Worm (Caenorhabditis elegans): ENCODE measurements around the gene elof-1.

The elof-1 gene

ce11 chrII:14357936-14358416 lies 8.4 kb downstream of the elof-1 start, which contains the start of the genes agl-1 and pfs-2 (continued):
- peak; percentile 20 for TF ChIP-seq ZK185.1 (tag; optimal IDR thresholded peaks at IDR 0.05; ENCODE audit: poor library complexity, severe bottlenecking)
- TF ChIP-seq madf-6 (GFP tag; IDR thresholded peaks at IDR 0.05), result peak; percentile 50
- TF ChIP-seq ztf-28 (GFP tag; IDR thresholded peaks at IDR 0.05), result no peak
- TF ChIP-seq zim-3 (tag; optimal IDR thresholded peaks at IDR 0.05), result no peak
- TF ChIP-seq lin-40 (tag; optimal IDR thresholded peaks at IDR 0.05), result peak; percentile 54
- no peak for TF ChIP-seq hsf-1 (GFP tag; IDR thresholded peaks at IDR 0.05)
- no peak for TF ChIP-seq cebp-2 (GFP tag; IDR thresholded peaks at IDR 0.05)
- no peak for TF ChIP-seq repo-1 (tag; optimal IDR thresholded peaks at IDR 0.05)
- no peak for TF ChIP-seq egl-18 (GFP tag; IDR thresholded peaks at IDR 0.05)
- no peak for TF ChIP-seq tbp1 (GFP tag; optimal IDR thresholded peaks at IDR 0.05)
- no peak for TF ChIP-seq nhr-120 (GFP tag; IDR thresholded peaks at IDR 0.05)
- TF ChIP-seq lir-1 (GFP tag; conservative IDR thresholded peaks at IDR 0.05), result no peak
- no peak for TF ChIP-seq hlh-12 (tag; optimal IDR thresholded peaks at IDR 0.05)
- TF ChIP-seq nhr-179 (tag; optimal IDR thresholded peaks at IDR 0.05), result no peak
- TF ChIP-seq rec-8 (tag; optimal IDR thresholded peaks at IDR 0.05), result no peak
- TF ChIP-seq F52B5.7 (tag; optimal IDR thresholded peaks at IDR 0.05), result no peak
- TF ChIP-seq dox-1 (GFP tag; IDR thresholded peaks at IDR 0.05), result peak; percentile 35; the same call in 1 of the 2 replicates
- peak; percentile 78 for TF ChIP-seq lin-54 (GFP tag; optimal IDR thresholded peaks at IDR 0.05)
- no peak for TF ChIP-seq athp-1 (tag; optimal IDR thresholded peaks at IDR 0.05)
- TF ChIP-seq cebp-1 (GFP tag; IDR thresholded peaks at IDR 0.05), result no peak
- TF ChIP-seq cebp-1 (tag; optimal IDR thresholded peaks at IDR 0.05), result peak; percentile 68
- TF ChIP-seq somi-1 (GFP tag; optimal IDR thresholded peaks at IDR 0.05), result no peak
- no peak for TF ChIP-seq chd-7 (tag; optimal IDR thresholded peaks at IDR 0.05)
- TF ChIP-seq bed-2 (GFP tag; IDR thresholded peaks at IDR 0.05), result no peak
- no peak for TF ChIP-seq T07F8.4 (tag; optimal IDR thresholded peaks at IDR 0.05)
- TF ChIP-seq nhr-80 (tag; optimal IDR thresholded peaks at IDR 0.05), result peak; percentile 5
- peak; percentile 29 for TF ChIP-seq K12H6.12 (tag; optimal IDR thresholded peaks at IDR 0.05)
- TF ChIP-seq sdz-38 (tag; optimal IDR thresholded peaks at IDR 0.05), result no peak
- peak; percentile 94 for TF ChIP-seq attf-5 (GFP tag; optimal IDR thresholded peaks at IDR 0.05)
- no peak for TF ChIP-seq ccch-3 (GFP tag; optimal IDR thresholded peaks at IDR 0.05)
- no peak for TF ChIP-seq lin-26 (GFP tag; IDR thresholded peaks at IDR 0.05)
- TF ChIP-seq ztf-25 (GFP tag; IDR thresholded peaks at IDR 0.05), result no peak
- no peak for TF ChIP-seq Y95B8A.8 (GFP tag; IDR thresholded peaks at IDR 0.05)
- TF ChIP-seq pbrm-1 (GFP tag; IDR thresholded peaks at IDR 0.05), result no peak
- peak; percentile 65 for TF ChIP-seq ceh-27 (GFP tag; optimal IDR thresholded peaks at IDR 0.05)
- no peak for TF ChIP-seq Y67H2A.10 (GFP tag; conservative IDR thresholded peaks at IDR 0.05)
- TF ChIP-seq aptf-2 (GFP tag; conservative IDR thresholded peaks at IDR 0.05), result no peak
- TF ChIP-seq atf-7 (tag; optimal IDR thresholded peaks at IDR 0.05), result no peak
- TF ChIP-seq sea-2 (GFP tag; IDR thresholded peaks at IDR 0.05), result no peak
- TF ChIP-seq dpff-1 (tag; optimal IDR thresholded peaks at IDR 0.05), result no peak
- TF ChIP-seq D2030.7 (GFP tag; IDR thresholded peaks at IDR 0.05), result peak; percentile 47; the same call in 1 of the 2 replicates
- no peak for TF ChIP-seq F37B4.10 (GFP tag; IDR thresholded peaks at IDR 0.05)
- TF ChIP-seq hmg-20 (GFP tag; IDR thresholded peaks at IDR 0.05), result no peak
- peak; percentile 43 for TF ChIP-seq ztf-18 (tag; optimal IDR thresholded peaks at IDR 0.05)
- no peak for TF ChIP-seq snpc-4 (GFP tag; optimal IDR thresholded peaks at IDR 0.05)
- TF ChIP-seq snpc-4 (tag; optimal IDR thresholded peaks at IDR 0.05), result peak in 2 of 4 experiments; percentile 39 to 51
- TF ChIP-seq akir-1 (GFP tag; optimal IDR thresholded peaks at IDR 0.05), result no peak
- peak; percentile 34 for TF ChIP-seq dpl-1 (GFP tag; optimal IDR thresholded peaks at IDR 0.05)
- peak; percentile 67 for TF ChIP-seq mcd-1 (GFP tag; IDR thresholded peaks at IDR 0.05)
- TF ChIP-seq ets-4 (GFP tag; optimal IDR thresholded peaks at IDR 0.05), result no peak
